Fruit fly (Drosophila melanogaster) whole organism, embryonic: ENCODE measurements around the gene T48.

Source experiments
- Abd-B ChIP-seq: fragments of 200-800 bp; sonication (Bioruptor generic); optimal IDR thresholded peaks from 2 replicates; lab custom pipeline; 2018; ENCODE audit warnings: missing biosample characterization, mild to moderate bottlenecking, missing genetic modification characterization, moderate library complexity
- Adf1 ChIP-seq: fragments of 200-800 bp; sonication (Bioruptor generic); IDR thresholded peaks from 2 replicates; pipeline ENCODE4 v1.3.6; 2022; ENCODE audit warnings: missing biosample characterization, missing genetic modification characterization
- Aef1 ChIP-seq: fragments of 200-800 bp; sonication (Bioruptor generic); IDR thresholded peaks from 3 replicates; pipeline ENCODE4 v1.3.6; 2022; ENCODE audit warnings: missing biosample characterization, missing genetic modification characterization
- CG10209 ChIP-seq: fragments of 200-800 bp; sonication (Bioruptor generic); optimal IDR thresholded peaks from 3 replicates; lab custom pipeline; 2017; ENCODE audit warnings: missing biosample characterization, mild to moderate bottlenecking, missing genetic modification characterization, missing genetic modification reagents
- CG12391 ChIP-seq: fragments of 200-800 bp; sonication (Bioruptor generic); optimal IDR thresholded peaks from 3 replicates; lab custom pipeline; 2018; ENCODE audit warnings: missing biosample characterization, mild to moderate bottlenecking, missing genetic modification characterization, moderate library complexity
- CG12659 ChIP-seq: fragments of 200-800 bp; sonication (Bioruptor generic); optimal IDR thresholded peaks from 3 replicates; lab custom pipeline; 2017; ENCODE audit warnings: mild to moderate bottlenecking, missing biosample characterization, missing genetic modification reagents, missing genetic modification characterization
- CG14965 ChIP-seq: fragments of 200-800 bp; sonication (Bioruptor generic); optimal IDR thresholded peaks from 2 replicates; lab custom pipeline; 2016; ENCODE audit warnings: missing biosample characterization, missing genetic modification characterization, borderline replicate concordance
- CG15011 ChIP-seq: fragments of 200-800 bp; sonication (Bioruptor generic); optimal IDR thresholded peaks from 3 replicates; lab custom pipeline; 2018; ENCODE audit warnings: missing biosample characterization, mild to moderate bottlenecking, missing genetic modification characterization
- CG15601 ChIP-seq: fragments of 200-800 bp; sonication (Bioruptor generic); optimal IDR thresholded peaks from 3 replicates; lab custom pipeline; 2019; ENCODE audit warnings: missing biosample characterization, mild to moderate bottlenecking, missing genetic modification characterization, moderate library complexity
- CG17361 ChIP-seq: fragments of 200-800 bp; sonication (Bioruptor generic); IDR thresholded peaks from 3 replicates; pipeline ENCODE4 v1.3.6; 2022; ENCODE audit warnings: missing biosample characterization, missing genetic modification characterization
- CG17829 ChIP-seq: fragments of 200-800 bp; optimal IDR thresholded peaks from 2 replicates; lab custom pipeline; 2019; ENCODE audit warnings: missing biosample characterization, mild to moderate bottlenecking, missing genetic modification characterization, moderate library complexity
- CG18619 ChIP-seq: fragments of 200-800 bp; sonication (Bioruptor generic); optimal IDR thresholded peaks from 3 replicates; lab custom pipeline; 2017; ENCODE audit warnings: missing biosample characterization, mild to moderate bottlenecking, missing genetic modification characterization
- CG2712 ChIP-seq: fragments of 200-800 bp; optimal IDR thresholded peaks from 3 replicates; lab custom pipeline; 2019; ENCODE audit warnings: missing biosample characterization, mild to moderate bottlenecking, missing genetic modification characterization, moderate library complexity
- CG2875 ChIP-seq: fragments of 200-800 bp; sonication (Bioruptor generic); optimal IDR thresholded peaks from 2 replicates; lab custom pipeline; 2017; ENCODE audit warnings: missing biosample characterization, mild to moderate bottlenecking, missing genetic modification characterization, missing genetic modification reagents
- CG2889 ChIP-seq: fragments of 200-800 bp; sonication (Bioruptor generic); IDR thresholded peaks from 3 replicates; pipeline ENCODE4 v1.3.6; 2022; ENCODE audit warnings: missing biosample characterization, missing genetic modification characterization
- CG32767 ChIP-seq: fragments of 200-800 bp; sonication (Bioruptor generic); IDR thresholded peaks from 2 replicates; pipeline ENCODE4 v1.3.6; 2022; ENCODE audit warnings: missing biosample characterization, missing genetic modification characterization
- CG34376 ChIP-seq: fragments of 200-800 bp; sonication (Bioruptor generic); optimal IDR thresholded peaks from 2 replicates; lab custom pipeline; 2018; ENCODE audit warnings: missing biosample characterization, mild to moderate bottlenecking, missing genetic modification characterization
- CG42726 ChIP-seq: fragments of 200-800 bp; sonication (Bioruptor generic); IDR thresholded peaks from 2 replicates; pipeline ENCODE4 v1.3.6; 2022; ENCODE audit warnings: missing biosample characterization, missing genetic modification characterization; ENCODE audit not compliant: partially characterized antibody
- CG4282 ChIP-seq: fragments of 200-800 bp; sonication (Bioruptor generic); optimal IDR thresholded peaks from 2 replicates; lab custom pipeline; 2016; ENCODE audit warnings: missing biosample characterization, missing genetic modification characterization
- CG4730 ChIP-seq: fragments of 200-800 bp; sonication (Bioruptor generic); IDR thresholded peaks from 2 replicates; pipeline ENCODE4 v1.3.6; 2022; ENCODE audit warnings: missing biosample characterization, missing genetic modification characterization
- CG6683 ChIP-seq: fragments of 200-800 bp; sonication (Bioruptor generic); optimal IDR thresholded peaks from 2 replicates; lab custom pipeline; 2017; ENCODE audit warnings: missing biosample characterization, mild to moderate bottlenecking, missing genetic modification characterization, missing genetic modification reagents
- CG7556 ChIP-seq: fragments of 200-800 bp; sonication (Bioruptor generic); optimal IDR thresholded peaks from 2 replicates; lab custom pipeline; 2017; ENCODE audit warnings: missing biosample characterization, mild to moderate bottlenecking, missing genetic modification characterization
- CG8359 ChIP-seq: fragments of 200-800 bp; sonication (Bioruptor generic); optimal IDR thresholded peaks from 2 replicates; lab custom pipeline; 2017; ENCODE audit warnings: missing biosample characterization, mild to moderate bottlenecking, missing genetic modification characterization, borderline replicate concordance
- CG9876 ChIP-seq: fragments of 200-800 bp; sonication (Bioruptor generic); optimal IDR thresholded peaks from 2 replicates; lab custom pipeline; 2016; ENCODE audit warnings: missing biosample characterization, missing genetic modification characterization
- CHES-1-like ChIP-seq: fragments of 200-800 bp; sonication (Bioruptor generic); optimal IDR thresholded peaks from 2 replicates; lab custom pipeline; 2016; ENCODE audit warnings: missing biosample characterization, missing genetic modification characterization
- CrebB ChIP-seq: fragments of 200-800 bp; sonication (Bioruptor generic); optimal IDR thresholded peaks from 3 replicates; lab custom pipeline; 2018; ENCODE audit warnings: missing biosample characterization, mild to moderate bottlenecking, missing genetic modification characterization
- Lhr ChIP-seq: fragments of 200-800 bp; sonication (Bioruptor generic); optimal IDR thresholded peaks from 3 replicates; lab custom pipeline; 2017; ENCODE audit warnings: mild to moderate bottlenecking, missing biosample characterization, missing genetic modification reagents, missing genetic modification characterization
- Nf-YA ChIP-seq: fragments of 200-800 bp; sonication (Bioruptor generic); IDR thresholded peaks from 2 replicates; pipeline ENCODE4 v1.3.6; 2022; ENCODE audit warnings: missing biosample characterization, missing genetic modification characterization
- Stat92E ChIP-seq, 3 experiments: fragments of >200 bp in 2 of 3; fragments of 200-800 bp in 1 of 3; sonication (Bioruptor generic) in 1 of 3; optimal IDR thresholded peaks; 2 replicates each; lab custom pipeline; 2017 to 2019; ENCODE audit warnings: missing biosample characterization in 3 of 3, missing genetic modification characterization in 3 of 3, mild to moderate bottlenecking in 1 of 3, moderate library complexity in 1 of 3
- Xbp1 ChIP-seq: fragments of 200-800 bp; sonication (Bioruptor generic); optimal IDR thresholded peaks from 3 replicates; lab custom pipeline; 2016; ENCODE audit warnings: missing biosample characterization, mild to moderate bottlenecking, missing genetic modification characterization
- ap ChIP-seq: fragments of 200-800 bp; sonication (Bioruptor generic); IDR thresholded peaks from 2 replicates; pipeline ENCODE4 v1.3.6; 2022; ENCODE audit warnings: missing biosample characterization, missing genetic modification characterization
- ash1 ChIP-seq: fragments of 200-800 bp; sonication (Bioruptor generic); optimal IDR thresholded peaks from 2 replicates; lab custom pipeline; 2018; ENCODE audit warnings: missing biosample characterization, mild to moderate bottlenecking, missing genetic modification characterization
- bab2 ChIP-seq: fragments of 200-800 bp; sonication (Bioruptor generic); optimal IDR thresholded peaks from 2 replicates; lab custom pipeline; 2016; ENCODE audit warnings: missing biosample characterization, missing genetic modification characterization
- btn ChIP-seq: fragments of 200-800 bp; sonication (Bioruptor generic); optimal IDR thresholded peaks from 2 replicates; lab custom pipeline; 2016; ENCODE audit warnings: missing biosample characterization, missing genetic modification characterization
- croc ChIP-seq: fragments of 200-800 bp; sonication (Bioruptor generic); conservative IDR thresholded peaks from 3 replicates; pipeline ENCODE4 v1.3.6; 2022; ENCODE audit warnings: missing biosample characterization, missing genetic modification characterization
- dpn ChIP-seq, 2 experiments: fragments of 200-800 bp; sonication (Bioruptor generic); optimal IDR thresholded peaks; 3 replicates each; lab custom pipeline; 2016; ENCODE audit warnings: missing biosample characterization in 2 of 2, missing genetic modification characterization in 2 of 2
- ems ChIP-seq: fragments of 200-800 bp; sonication (Bioruptor generic); optimal IDR thresholded peaks from 3 replicates; lab custom pipeline; 2016; ENCODE audit warnings: missing biosample characterization, missing genetic modification characterization
- gcm ChIP-seq: fragments of 200-800 bp; sonication (Bioruptor generic); optimal IDR thresholded peaks from 2 replicates; lab custom pipeline; 2019; ENCODE audit warnings: missing biosample characterization, mild to moderate bottlenecking, missing genetic modification characterization, moderate library complexity
- jing ChIP-seq: fragments of 200-800 bp; sonication (Bioruptor generic); optimal IDR thresholded peaks from 2 replicates; lab custom pipeline; 2018; ENCODE audit warnings: missing biosample characterization, mild to moderate bottlenecking, missing genetic modification characterization
- lbe ChIP-seq: fragments of 200-800 bp; sonication (Bioruptor generic); optimal IDR thresholded peaks from 2 replicates; lab custom pipeline; 2016; ENCODE audit warnings: missing biosample characterization, mild to moderate bottlenecking, missing genetic modification characterization
- nmo ChIP-seq: fragments of 200-800 bp; sonication (Bioruptor generic); optimal IDR thresholded peaks from 2 replicates; lab custom pipeline; 2018; ENCODE audit warnings: missing biosample characterization, mild to moderate bottlenecking, missing genetic modification characterization, moderate library complexity
- pum ChIP-seq: fragments of 200-800 bp; sonication (Bioruptor generic); optimal IDR thresholded peaks from 2 replicates; lab custom pipeline; 2016; ENCODE audit warnings: missing biosample characterization, missing genetic modification characterization
- slp2 ChIP-seq: fragments of 200-800 bp; sonication (Bioruptor generic); optimal IDR thresholded peaks from 2 replicates; lab custom pipeline; 2016; ENCODE audit warnings: missing biosample characterization, missing genetic modification characterization
- sob ChIP-seq: fragments of 200-800 bp; sonication (Bioruptor generic); IDR thresholded peaks from 2 replicates; pipeline ENCODE4 v1.3.6; 2022; ENCODE audit warnings: missing biosample characterization, missing genetic modification characterization
- sqz ChIP-seq: fragments of 200-800 bp; sonication (Bioruptor generic); optimal IDR thresholded peaks from 3 replicates; lab custom pipeline; 2018; ENCODE audit warnings: missing biosample characterization, mild to moderate bottlenecking, missing genetic modification characterization
- sr ChIP-seq: fragments of 200-800 bp; sonication (Bioruptor generic); IDR thresholded peaks from 3 replicates; pipeline ENCODE4 v1.3.6; 2022; ENCODE audit warnings: missing biosample characterization, missing genetic modification characterization
- stc ChIP-seq: fragments of 200-800 bp; sonication (Bioruptor generic); IDR thresholded peaks from 2 replicates; pipeline ENCODE4 v1.3.6; 2022; ENCODE audit warnings: missing biosample characterization, missing genetic modification characterization
- trem ChIP-seq: fragments of 200-800 bp; optimal IDR thresholded peaks from 3 replicates; lab custom pipeline; 2019; ENCODE audit warnings: missing biosample characterization, mild to moderate bottlenecking, missing genetic modification characterization, moderate library complexity
- tx ChIP-seq: fragments of 200-800 bp; sonication (Bioruptor generic); optimal IDR thresholded peaks from 2 replicates; lab custom pipeline; 2016; ENCODE audit warnings: missing biosample characterization, missing genetic modification characterization
- zf30C ChIP-seq: fragments of 200-800 bp; sonication (Bioruptor generic); optimal IDR thresholded peaks from 3 replicates; lab custom pipeline; 2018; ENCODE audit warnings: missing biosample characterization, mild to moderate bottlenecking, missing genetic modification characterization
- zfh2 ChIP-seq: fragments of 200-800 bp; sonication (Bioruptor generic); optimal IDR thresholded peaks from 2 replicates; lab custom pipeline; 2016; ENCODE audit warnings: missing biosample characterization, missing genetic modification characterization

T48 gene

dm6 chr3R:26892764-26893163 is 11.2 kb downstream of the T48 start (continued):
- TF ChIP-seq CG6683 (GFP tag; lab: Kevin White, UChicago) (no peak), CG34376 (no peak), CG14965 (GFP tag; lab: Kevin White, UChicago) (no peak), Xbp1 (GFP tag; lab: Kevin White, UChicago) (peak; percentile 34), trem (tag; lab: Kevin White, UChicago) (no peak), CHES-1-like (GFP tag; lab: Kevin White, UChicago) (no peak), CG15011 (GFP tag; lab: Kevin White, UChicago) (no peak), sqz (GFP tag; lab: Kevin White, UChicago) (no peak), CrebB (no peak), bab2 (GFP tag; lab: Kevin White, UChicago) (no peak), Abd-B (GFP tag; lab: Kevin White, UChicago) (no peak), stc (GFP tag; lab: Robert Waterston, UW) (peak; percentile 37; the same call in 1 of the 2 replicates), zfh2 (GFP tag; lab: Kevin White, UChicago) (no peak), tx (peak; percentile 16), CG7556 (GFP tag; lab: Kevin White, UChicago) (peak; percentile 2), CG12391 (tag; lab: Kevin White, UChicago) (peak; percentile 41), CG15601 (peak; percentile 41), slp2 (GFP tag; lab: Kevin White, UChicago) (no peak), pum (no peak), CG42726 (GFP tag; lab: Robert Waterston, UW) (no peak), Lhr (no peak), CG4282 (GFP tag; lab: Kevin White, UChicago) (no peak), CG9876 (GFP tag; lab: Kevin White, UChicago) (no peak), CG4730 (no peak), gcm (GFP tag; lab: Kevin White, UChicago) (no peak), ash1 (GFP tag; lab: Kevin White, UChicago) (no peak), CG17361 (0 out of 3 replicates have a peak, but pooled peaks have one; percentile 23), CG18619 (no peak), sob (GFP tag; lab: Robert Waterston, UW) (no peak), ems (no peak), Aef1 (GFP tag; lab: Robert Waterston, UW) (0 out of 3 replicates have a peak, but pooled peaks have one; percentile 11), lbe (GFP tag; lab: Kevin White, UChicago) (no peak), ap (GFP tag; lab: Robert Waterston, UW) (no peak), Adf1 (GFP tag; lab: Robert Waterston, UW) (no peak), zf30C (GFP tag; lab: Kevin White, UChicago) (no peak), CG10209 (GFP tag; lab: Kevin White, UChicago) (peak; percentile 13), CG2712 (peak; percentile 19), CG17829 (tag; lab: Kevin White, UChicago) (no peak), btn (GFP tag; lab: Kevin White, UChicago) (no peak), croc (GFP tag; lab: Robert Waterston, UW) (no peak), CG12659 (GFP tag; lab: Kevin White, UChicago) (peak; percentile 31), nmo (peak; percentile 48), CG8359 (GFP tag; lab: Kevin White, UChicago) (no peak), jing (GFP tag; lab: Kevin White, UChicago) (peak; percentile 28), Stat92E (GFP tag; optimal IDR thresholded peaks at IDR 0.05; lab: Kevin White, UChicago) (no peak), Nf-YA (GFP tag; lab: Robert Waterston, UW) (no peak), CG2875 (GFP tag; lab: Kevin White, UChicago) (no peak), CG32767 (GFP tag; lab: Robert Waterston, UW) (peak; percentile 34; the same call in 1 of the 2 replicates), CG2889 (GFP tag; lab: Robert Waterston, UW) (no peak), dpn (GFP tag; optimal IDR thresholded peaks at IDR 0.05; lab: Kevin White, UChicago) (peak in 1 of 2 experiments; percentile 51), sr (GFP tag; lab: Robert Waterston, UW) (no peak)
